Worm (Caenorhabditis elegans) whole organism, mixed stage, embryonic: ENCODE data around the gene yju-2.
A peak's percentile ranks its signal among the peaks of the same experiment; 100 is the strongest.

Experiments used
- M03D4.4 ChIP-seq: sonication (generic microtip); optimal IDR thresholded peaks from 2 replicates; lab custom pipeline; 2017; ENCODE audit warnings: mild to moderate bottlenecking, missing genetic modification characterization, missing compliant biosample characterization
- bed-3 ChIP-seq: fragments of 200-800 bp; sonication (Bioruptor generic); optimal IDR thresholded peaks from 3 replicates; lab custom pipeline; 2018; ENCODE audit warnings: mild to moderate bottlenecking, missing genetic modification characterization, moderate library complexity, missing compliant biosample characterization
- blmp-1 ChIP-seq: fragments of 150-350 bp; optimal IDR thresholded peaks from 2 replicates; lab custom pipeline; 2014; ENCODE audit warnings: missing biosample characterization, missing genetic modification characterization
- ceh-39 ChIP-seq: fragments of 150-350 bp; optimal IDR thresholded peaks from 2 replicates; lab custom pipeline; 2014; ENCODE audit warnings: missing biosample characterization, missing genetic modification characterization
- ceh-43 ChIP-seq: fragments of 200-800 bp; sonication (Bioruptor generic); optimal IDR thresholded peaks from 2 replicates; lab custom pipeline; 2018; ENCODE audit warnings: mild to moderate bottlenecking, missing genetic modification characterization, moderate library complexity, missing compliant biosample characterization
- ceh-83 ChIP-seq: fragments of 200-800 bp; sonication (Bioruptor generic); optimal IDR thresholded peaks from 2 replicates; lab custom pipeline; 2018; ENCODE audit warnings: mild to moderate bottlenecking, missing genetic modification characterization, missing compliant biosample characterization
- ces-1 ChIP-seq: fragments of 150-350 bp; optimal IDR thresholded peaks from 2 replicates; lab custom pipeline; 2014; ENCODE audit warnings: missing biosample characterization, missing genetic modification reagents, missing genetic modification characterization
- cnd-1 ChIP-seq: fragments of 200-800 bp; sonication (Bioruptor generic); optimal IDR thresholded peaks from 2 replicates; lab custom pipeline; 2018; ENCODE audit warnings: mild to moderate bottlenecking, missing genetic modification characterization, missing compliant biosample characterization
- drap-1 ChIP-seq: fragments of 200-800 bp; sonication (Bioruptor generic); optimal IDR thresholded peaks from 3 replicates; lab custom pipeline; 2018; ENCODE audit warnings: mild to moderate bottlenecking, missing genetic modification characterization, missing compliant biosample characterization
- elt-1 ChIP-seq: sonication (generic microtip); optimal IDR thresholded peaks from 2 replicates; lab custom pipeline; 2017; ENCODE audit warnings: missing genetic modification characterization, mild to moderate bottlenecking, missing compliant biosample characterization, antibody characterized with exemption, moderate library complexity, borderline replicate concordance; ENCODE audit not compliant: insufficient read depth
- elt-3 ChIP-seq: fragments of 150-350 bp; optimal IDR thresholded peaks from 2 replicates; lab custom pipeline; 2014; ENCODE audit warnings: missing biosample characterization, missing genetic modification characterization
- flh-1 ChIP-seq: fragments of 200-800 bp; sonication (Bioruptor generic); optimal IDR thresholded peaks from 2 replicates; lab custom pipeline; 2018; ENCODE audit warnings: mild to moderate bottlenecking, missing genetic modification characterization, moderate library complexity, missing compliant biosample characterization
- ham-2 ChIP-seq: fragments of 200-800 bp; sonication (Bioruptor generic); optimal IDR thresholded peaks from 2 replicates; lab custom pipeline; 2018; ENCODE audit warnings: mild to moderate bottlenecking, missing genetic modification characterization, missing compliant biosample characterization
- hlh-1 ChIP-seq: fragments of 150-350 bp; optimal IDR thresholded peaks from 2 replicates; lab custom pipeline; 2014; ENCODE audit warnings: missing biosample characterization, missing genetic modification reagents, missing genetic modification characterization
- lin-13 ChIP-seq: fragments of 150-350 bp; optimal IDR thresholded peaks from 2 replicates; lab custom pipeline; 2014; ENCODE audit warnings: missing biosample characterization, missing genetic modification characterization
- lin-32 ChIP-seq: fragments of 200-800 bp; sonication (Bioruptor generic); optimal IDR thresholded peaks from 2 replicates; lab custom pipeline; 2018; ENCODE audit warnings: mild to moderate bottlenecking, missing genetic modification characterization, missing compliant biosample characterization
- lsy-2 ChIP-seq: fragments of 150-350 bp; optimal IDR thresholded peaks from 2 replicates; lab custom pipeline; 2014; ENCODE audit warnings: missing biosample characterization, missing genetic modification characterization
- mab-5 ChIP-seq: fragments of 150-350 bp; optimal IDR thresholded peaks from 2 replicates; lab custom pipeline; 2014; ENCODE audit warnings: missing biosample characterization, missing genetic modification characterization
- mep-1 ChIP-seq: fragments of 150-350 bp; optimal IDR thresholded peaks from 2 replicates; lab custom pipeline; 2017; ENCODE audit warnings: missing biosample characterization, missing genetic modification reagents, missing genetic modification characterization, inconsistent platforms
- mls-2 ChIP-seq: sonication (generic microtip); optimal IDR thresholded peaks from 2 replicates; lab custom pipeline; 2016; ENCODE audit warnings: mild to moderate bottlenecking, missing genetic modification characterization, moderate library complexity, missing compliant biosample characterization
- nhr-12 ChIP-seq: fragments of 150-350 bp; optimal IDR thresholded peaks from 2 replicates; lab custom pipeline; 2014; ENCODE audit warnings: missing biosample characterization, missing genetic modification characterization
- nhr-2 ChIP-seq: fragments of 150-350 bp; optimal IDR thresholded peaks from 2 replicates; lab custom pipeline; 2014; ENCODE audit warnings: missing biosample characterization, missing genetic modification characterization
- nhr-237 ChIP-seq: fragments of 150-350 bp; optimal IDR thresholded peaks from 2 replicates; lab custom pipeline; 2014; ENCODE audit warnings: missing biosample characterization, missing genetic modification characterization
- nhr-28 ChIP-seq: fragments of 150-350 bp; optimal IDR thresholded peaks from 2 replicates; lab custom pipeline; 2014; ENCODE audit warnings: missing biosample characterization, missing genetic modification characterization
- nhr-76 ChIP-seq: sonication (generic microtip); optimal IDR thresholded peaks from 2 replicates; lab custom pipeline; 2017; ENCODE audit warnings: missing biosample characterization, missing genetic modification characterization
- pha-4 ChIP-seq: fragments of 150-350 bp; optimal IDR thresholded peaks from 2 replicates; lab custom pipeline; 2018; ENCODE audit warnings: missing biosample characterization, missing genetic modification reagents, missing genetic modification characterization
- sem-2 ChIP-seq: fragments of 200-800 bp; sonication (Bioruptor generic); optimal IDR thresholded peaks from 2 replicates; lab custom pipeline; 2018; ENCODE audit warnings: mild to moderate bottlenecking, missing genetic modification characterization, missing compliant biosample characterization
- snpc-4 ChIP-seq: fragments of 150-350 bp; optimal IDR thresholded peaks from 2 replicates; lab custom pipeline; 2014; ENCODE audit warnings: missing biosample characterization, missing genetic modification characterization
- sptf-1 ChIP-seq: sonication (generic microtip); optimal IDR thresholded peaks from 2 replicates; lab custom pipeline; 2017; ENCODE audit warnings: mild to moderate bottlenecking, missing genetic modification characterization, moderate library complexity, missing compliant biosample characterization
- tbx-8 ChIP-seq: fragments of 200-800 bp; sonication (Bioruptor generic); optimal IDR thresholded peaks from 2 replicates; lab custom pipeline; 2018; ENCODE audit warnings: mild to moderate bottlenecking, missing genetic modification characterization, moderate library complexity, missing compliant biosample characterization
- unc-120 ChIP-seq: sonication (generic microtip); optimal IDR thresholded peaks from 2 replicates; lab custom pipeline; 2017; ENCODE audit warnings: missing genetic modification characterization, missing compliant biosample characterization; ENCODE audit not compliant: poor library complexity, severe bottlenecking
- unc-39 ChIP-seq: fragments of 150-350 bp; optimal IDR thresholded peaks from 2 replicates; lab custom pipeline; 2014; ENCODE audit warnings: missing biosample characterization, missing genetic modification characterization
- unc-62 ChIP-seq: fragments of 150-350 bp; optimal IDR thresholded peaks from 2 replicates; lab custom pipeline; 2014; ENCODE audit warnings: missing biosample characterization, missing genetic modification reagents, missing genetic modification characterization
- zip-8 ChIP-seq: fragments of 150-350 bp; optimal IDR thresholded peaks from 2 replicates; lab custom pipeline; 2014; ENCODE audit warnings: missing biosample characterization, missing genetic modification characterization
- ztf-11 ChIP-seq: fragments of 150-350 bp; optimal IDR thresholded peaks from 2 replicates; lab custom pipeline; 2014; ENCODE audit warnings: missing biosample characterization, missing genetic modification characterization

The yju-2 gene

DNA sequence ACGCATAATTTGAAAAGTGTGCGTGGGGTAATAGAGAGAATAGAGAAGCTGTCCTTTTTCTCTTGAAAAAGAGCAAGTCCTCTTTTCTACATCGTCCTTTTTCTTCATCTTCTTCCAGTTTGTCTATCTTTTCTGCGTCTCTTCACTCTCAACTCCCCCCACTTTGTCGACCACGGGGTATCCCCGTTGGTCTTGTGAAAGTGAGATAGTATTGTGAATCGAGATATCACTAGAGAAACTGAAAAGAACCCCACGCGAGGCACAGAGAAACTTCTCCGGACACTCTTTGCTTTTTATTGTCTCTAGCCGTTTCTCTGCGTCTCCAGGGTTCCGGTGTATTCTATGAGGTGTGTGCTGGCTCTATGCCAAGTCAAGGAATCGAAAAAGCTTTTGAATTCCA, 28.5 kb upstream of the yju-2 start:
- TF ChIP-seq sptf-1 (peak; percentile 76), ces-1 (peak; percentile 80), pha-4 (tag; lab: Kevin White, UChicago) (peak; percentile 73), lsy-2 (tag; lab: Kevin White, UChicago) (peak; percentile 72), elt-1 (tag; lab: Kevin White, UChicago) (no peak), hlh-1 (peak; percentile 78), mab-5 (tag; lab: Kevin White, UChicago) (no peak), cnd-1 (no peak), unc-62 (GFP tag; lab: Kevin White, UChicago) (peak; percentile 75), nhr-12 (tag; lab: Kevin White, UChicago) (no peak), blmp-1 (tag; lab: Kevin White, UChicago) (no peak), M03D4.4 (tag; lab: Kevin White, UChicago) (peak; percentile 13), tbx-8 (GFP tag; lab: Kevin White, UChicago) (peak; percentile 1), mls-2 (tag; lab: Kevin White, UChicago) (peak; percentile 84), ham-2 (GFP tag; lab: Kevin White, UChicago) (peak; percentile 71), nhr-2 (tag; lab: Kevin White, UChicago) (peak; percentile 52), mep-1 (tag; lab: Kevin White, UChicago) (peak; percentile 77), ceh-83 (GFP tag; lab: Kevin White, UChicago) (no peak), drap-1 (peak; percentile 47), nhr-28 (tag; lab: Kevin White, UChicago) (no peak), unc-120 (tag; lab: Kevin White, UChicago) (peak; percentile 95), unc-39 (tag; lab: Kevin White, UChicago) (no peak), flh-1 (GFP tag; lab: Kevin White, UChicago) (no peak), snpc-4 (no peak), lin-32 (no peak), nhr-237 (tag; lab: Kevin White, UChicago) (peak; percentile 86), bed-3 (peak; percentile 20), zip-8 (no peak), nhr-76 (tag; lab: Kevin White, UChicago) (no peak), elt-3 (tag; lab: Kevin White, UChicago) (no peak), ztf-11 (peak; percentile 65), ceh-39 (peak; percentile 70), ceh-43 (GFP tag; lab: Kevin White, UChicago) (no peak), lin-13 (tag; lab: Kevin White, UChicago) (no peak), sem-2 (no peak)

DNA sequence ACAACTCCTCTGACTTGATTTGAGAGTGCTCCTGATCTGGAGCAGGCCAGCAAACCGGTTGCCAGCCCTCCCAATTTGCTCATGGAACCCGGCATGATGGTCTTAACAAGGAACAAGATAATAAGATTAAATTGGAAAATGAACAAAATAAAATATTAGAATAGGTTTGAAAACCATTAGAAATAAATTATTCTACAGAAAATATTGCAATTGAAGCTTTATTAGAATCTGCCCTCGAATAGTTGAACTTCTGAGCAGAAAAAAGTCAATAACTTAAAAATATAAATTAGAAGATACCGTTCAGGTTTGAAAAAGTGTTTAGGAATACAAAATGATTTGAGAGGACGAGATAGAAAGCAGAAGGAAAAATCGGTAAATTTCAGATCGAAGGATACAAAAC, 25.4 kb upstream of the yju-2 start, which contains the start of gene nuo-4:
Gene nuo-4 (minus strand): TSS at position 101 of the 400 bp plus-strand sequence.
- TF ChIP-seq lin-13 (tag; lab: Kevin White, UChicago): no peak
- no peak for TF ChIP-seq bed-3
- no peak for TF ChIP-seq sptf-1
- TF ChIP-seq nhr-237 (tag; lab: Kevin White, UChicago): no peak
- no peak for TF ChIP-seq ham-2 (GFP tag; lab: Kevin White, UChicago)
- no peak for TF ChIP-seq lsy-2 (tag; lab: Kevin White, UChicago)
- no peak for TF ChIP-seq snpc-4
- TF ChIP-seq nhr-12 (tag; lab: Kevin White, UChicago): no peak
- no peak for TF ChIP-seq nhr-28 (tag; lab: Kevin White, UChicago)
- TF ChIP-seq unc-120 (tag; lab: Kevin White, UChicago): no peak
- TF ChIP-seq ztf-11: no peak
- no peak for TF ChIP-seq nhr-76 (tag; lab: Kevin White, UChicago)

DNA sequence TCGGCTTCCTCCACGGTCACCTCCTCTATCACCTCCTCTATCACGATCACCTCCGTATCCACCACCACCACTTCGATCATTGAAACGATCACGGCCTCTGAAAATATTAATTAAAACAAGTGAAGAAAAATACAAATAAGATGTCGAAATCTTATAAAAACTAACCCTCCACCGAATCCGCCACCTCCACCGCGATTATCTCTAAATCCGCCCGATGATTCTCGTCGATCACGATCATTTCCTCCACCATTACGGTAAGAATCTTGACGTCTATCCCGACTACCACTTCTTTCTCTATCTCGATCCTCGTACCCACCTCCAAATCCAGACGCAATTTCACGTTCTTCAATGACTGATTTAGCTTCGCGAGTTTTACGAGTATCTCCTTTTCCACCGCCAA, 24.9 kb upstream of the yju-2 start:
- no peak for TF ChIP-seq drap-1
- no peak for TF ChIP-seq lsy-2 (tag; lab: Kevin White, UChicago)
- no peak for TF ChIP-seq mab-5 (tag; lab: Kevin White, UChicago)
- no peak for TF ChIP-seq lin-13 (tag; lab: Kevin White, UChicago)
- no peak for TF ChIP-seq blmp-1 (tag; lab: Kevin White, UChicago)
- no peak for TF ChIP-seq nhr-76 (tag; lab: Kevin White, UChicago)
- no peak for TF ChIP-seq bed-3

DNA sequence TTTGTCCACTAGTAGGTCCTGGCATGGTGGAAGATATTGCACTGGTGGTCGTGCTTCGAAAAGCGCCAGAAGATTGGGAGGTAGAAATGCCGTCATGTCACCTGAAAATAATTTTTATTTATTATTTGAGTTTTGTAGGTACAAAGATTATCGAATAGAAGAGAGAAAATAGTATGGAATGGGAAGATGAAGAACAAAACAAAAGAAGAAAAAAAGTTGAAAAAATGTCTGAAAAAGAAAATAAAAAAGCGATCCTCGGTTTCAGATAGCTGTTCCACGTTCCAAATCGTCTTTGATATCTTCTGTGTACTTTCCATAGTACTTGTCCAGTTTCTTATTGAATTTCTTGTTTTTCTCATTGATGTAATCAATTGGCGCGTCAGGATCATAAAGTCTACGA, 23.1 kb upstream of the yju-2 start, which contains the start of gene rnp-7:
Gene rnp-7 (minus strand): TSS at position 101 of the 400 bp plus-strand sequence.
- TF ChIP-seq unc-62 (GFP tag; lab: Kevin White, UChicago) (no peak), flh-1 (GFP tag; lab: Kevin White, UChicago) (no peak), lin-13 (tag; lab: Kevin White, UChicago) (no peak), bed-3 (no peak), unc-120 (tag; lab: Kevin White, UChicago) (no peak), mep-1 (tag; lab: Kevin White, UChicago) (no peak), zip-8 (no peak), snpc-4 (no peak), mab-5 (tag; lab: Kevin White, UChicago) (no peak)
